Worm (Caenorhabditis elegans) whole organism, young adult: Measurements from ENCODE around the gene ZC477.4.
A peak's percentile ranks its signal among the peaks of the same experiment; 100 is the strongest.

Source experiments
- B0035.1 ChIP-seq: sonication (generic microtip); optimal IDR thresholded peaks from 2 replicates; lab custom pipeline; 2016; ENCODE audit warnings: missing genetic modification characterization, mild to moderate bottlenecking, missing compliant biosample characterization, missing genotype, missing genetic modification reagents
- B0261.1 ChIP-seq: sonication (generic microtip); optimal IDR thresholded peaks from 2 replicates; lab custom pipeline; 2016; ENCODE audit warnings: mild to moderate bottlenecking, missing genetic modification characterization, moderate library complexity, missing compliant biosample characterization
- B0336.3 ChIP-seq: fragments of 200-800 bp; sonication (Bioruptor generic); IDR thresholded peaks from 2 replicates; pipeline ENCODE4 v1.3.6; 2022; ENCODE audit warnings: missing genetic modification characterization, missing compliant biosample characterization
- F22D6.2 ChIP-seq: sonication (generic microtip); optimal IDR thresholded peaks from 2 replicates; lab custom pipeline; 2016; ENCODE audit warnings: mild to moderate bottlenecking, missing genetic modification characterization, missing compliant biosample characterization
- F33H1.4 ChIP-seq: fragments of 200-800 bp; sonication (Bioruptor generic); IDR thresholded peaks from 2 replicates; pipeline ENCODE4 v1.3.6; 2022; ENCODE audit warnings: missing genetic modification reagents, missing genetic modification characterization, missing compliant biosample characterization
- F49E8.2 ChIP-seq: sonication (generic microtip); optimal IDR thresholded peaks from 3 replicates; lab custom pipeline; 2017; ENCODE audit warnings: missing genetic modification characterization, mild to moderate bottlenecking, missing compliant biosample characterization, antibody characterized with exemption, moderate library complexity; ENCODE audit not compliant: insufficient read depth
- F55B11.4 ChIP-seq: sonication (generic microtip); optimal IDR thresholded peaks from 2 replicates; lab custom pipeline; 2016; ENCODE audit warnings: missing compliant biosample characterization, missing genetic modification characterization, borderline replicate concordance; ENCODE audit not compliant: insufficient read depth
- F57A8.1 ChIP-seq: fragments of 200-800 bp; sonication (Bioruptor generic); optimal IDR thresholded peaks from 2 replicates; lab custom pipeline; 2018; ENCODE audit warnings: mild to moderate bottlenecking, missing genetic modification characterization, moderate library complexity, missing compliant biosample characterization
- T26A5.8 ChIP-seq: sonication (generic microtip); optimal IDR thresholded peaks from 2 replicates; lab custom pipeline; 2016; ENCODE audit warnings: missing genetic modification characterization, missing compliant biosample characterization
- Y56A3A.18 ChIP-seq: fragments of 200-800 bp; sonication (Bioruptor generic); IDR thresholded peaks from 2 replicates; pipeline ENCODE4 v1.3.6; 2022; ENCODE audit warnings: missing genetic modification reagents, missing genetic modification characterization, missing compliant biosample characterization
- ZK185.1 ChIP-seq: sonication (generic microtip); optimal IDR thresholded peaks from 2 replicates; lab custom pipeline; 2016; ENCODE audit warnings: mild to moderate bottlenecking, missing genetic modification characterization, missing compliant biosample characterization; ENCODE audit not compliant: poor library complexity, severe bottlenecking
- atf-7 ChIP-seq: sonication (generic microtip); optimal IDR thresholded peaks from 2 replicates; lab custom pipeline; 2017; ENCODE audit warnings: mild to moderate bottlenecking, missing genetic modification characterization, missing compliant biosample characterization
- athp-1 ChIP-seq: sonication (generic microtip); optimal IDR thresholded peaks from 2 replicates; lab custom pipeline; 2017; ENCODE audit warnings: mild to moderate bottlenecking, missing genetic modification characterization, missing compliant biosample characterization
- attf-3 ChIP-seq: fragments of 200-800 bp; sonication (Bioruptor generic); conservative IDR thresholded peaks from 2 replicates; pipeline ENCODE4 v1.3.6; 2022; ENCODE audit warnings: missing genetic modification reagents, missing genetic modification characterization, missing compliant biosample characterization
- ceh-100 ChIP-seq: fragments of 200-800 bp; sonication (Bioruptor generic); IDR thresholded peaks from 2 replicates; pipeline ENCODE4 v1.3.6; 2022; ENCODE audit warnings: missing genetic modification reagents, missing genetic modification characterization, missing compliant biosample characterization
- ceh-40 ChIP-seq: fragments of 200-800 bp; sonication (Bioruptor generic); IDR thresholded peaks from 2 replicates; pipeline ENCODE4 v1.3.6; 2022; ENCODE audit warnings: missing genetic modification characterization, missing compliant biosample characterization
- ceh-58 ChIP-seq: fragments of 200-800 bp; sonication (Bioruptor generic); IDR thresholded peaks from 2 replicates; pipeline ENCODE4 v1.3.6; 2022; ENCODE audit warnings: missing genetic modification characterization, missing compliant biosample characterization
- dpl-1 ChIP-seq: fragments of 150-350 bp; optimal IDR thresholded peaks from 2 replicates; lab custom pipeline; 2014; ENCODE audit warnings: missing biosample characterization, missing genetic modification reagents, missing genetic modification characterization
- egl-18 ChIP-seq: fragments of 200-800 bp; sonication (Bioruptor generic); IDR thresholded peaks from 2 replicates; pipeline ENCODE4 v1.3.6; 2022; ENCODE audit warnings: missing genetic modification reagents, missing genetic modification characterization, missing compliant biosample characterization
- egrh-3 ChIP-seq: fragments of 200-800 bp; sonication (Bioruptor generic); IDR thresholded peaks from 2 replicates; pipeline ENCODE4 v1.3.6; 2022; ENCODE audit warnings: missing genetic modification reagents, missing genetic modification characterization, missing compliant biosample characterization
- ekl-4 ChIP-seq: fragments of 200-800 bp; sonication (Bioruptor generic); IDR thresholded peaks from 2 replicates; pipeline ENCODE4 v1.3.6; 2022; ENCODE audit warnings: missing genetic modification reagents, missing genetic modification characterization, missing compliant biosample characterization
- fkh-3 ChIP-seq: sonication (generic microtip); optimal IDR thresholded peaks from 2 replicates; lab custom pipeline; 2016; ENCODE audit warnings: mild to moderate bottlenecking, missing genetic modification characterization, missing compliant biosample characterization
- him-1 ChIP-seq: sonication (generic microtip); optimal IDR thresholded peaks from 2 replicates; lab custom pipeline; 2016; ENCODE audit warnings: missing genotype, missing genetic modification reagents, missing genetic modification characterization, missing compliant biosample characterization
- hmg-1.2 ChIP-seq: fragments of 200-800 bp; sonication (Bioruptor generic); IDR thresholded peaks from 2 replicates; pipeline ENCODE4 v1.3.6; 2022; ENCODE audit warnings: missing genetic modification reagents, missing genetic modification characterization, missing compliant biosample characterization
- let-607 ChIP-seq, 2 experiments: fragments of 200-800 bp in 1 of 2; sonication (Bioruptor generic) in 1 of 2; sonication (generic microtip) in 1 of 2; optimal IDR thresholded peaks; 2 replicates each; lab custom pipeline; 2016 to 2018; ENCODE audit warnings: mild to moderate bottlenecking in 2 of 2, missing compliant biosample characterization in 2 of 2, missing genetic modification characterization in 2 of 2, moderate library complexity in 2 of 2, missing genotype in 1 of 2
- lsy-27 ChIP-seq: sonication (generic microtip); optimal IDR thresholded peaks from 2 replicates; lab custom pipeline; 2017; ENCODE audit warnings: missing genetic modification characterization, mild to moderate bottlenecking, missing compliant biosample characterization, antibody characterized with exemption, missing genotype, borderline replicate concordance; ENCODE audit not compliant: insufficient read depth
- madf-10 ChIP-seq: sonication (generic microtip); optimal IDR thresholded peaks from 2 replicates; lab custom pipeline; 2016; ENCODE audit warnings: mild to moderate bottlenecking, missing genetic modification characterization, missing compliant biosample characterization
- madf-3 ChIP-seq: fragments of 200-800 bp; sonication (Bioruptor generic); IDR thresholded peaks from 2 replicates; pipeline ENCODE4 v1.3.6; 2022; ENCODE audit warnings: missing genetic modification reagents, missing genetic modification characterization, missing compliant biosample characterization
- madf-6 ChIP-seq: fragments of 200-800 bp; sonication (Bioruptor generic); IDR thresholded peaks from 2 replicates; pipeline ENCODE4 v1.3.6; 2022; ENCODE audit warnings: missing genetic modification reagents, missing genetic modification characterization, missing compliant biosample characterization
- mcd-1 ChIP-seq: fragments of 200-800 bp; sonication (Bioruptor generic); IDR thresholded peaks from 2 replicates; pipeline ENCODE4 v1.3.6; 2022; ENCODE audit warnings: missing genetic modification reagents, missing genetic modification characterization, missing compliant biosample characterization
- mes-4 ChIP-seq: sonication (generic microtip); optimal IDR thresholded peaks from 2 replicates; lab custom pipeline; 2016; ENCODE audit warnings: missing genotype, missing genetic modification characterization, missing compliant biosample characterization
- nfya-1 ChIP-seq: sonication (generic microtip); optimal IDR thresholded peaks from 2 replicates; lab custom pipeline; 2017; ENCODE audit warnings: antibody characterized with exemption, missing compliant biosample characterization, missing genetic modification characterization, borderline replicate concordance; ENCODE audit not compliant: insufficient read depth
- nfyb-1 ChIP-seq: fragments of 200-800 bp; sonication (Bioruptor generic); IDR thresholded peaks from 2 replicates; pipeline ENCODE4 v1.3.6; 2022; ENCODE audit warnings: missing genetic modification reagents, missing genetic modification characterization, missing compliant biosample characterization
- nhr-179 ChIP-seq: sonication (generic microtip); optimal IDR thresholded peaks from 2 replicates; lab custom pipeline; 2016; ENCODE audit warnings: mild to moderate bottlenecking, missing genetic modification characterization, missing compliant biosample characterization
- nhr-90 ChIP-seq: sonication (generic microtip); optimal IDR thresholded peaks from 2 replicates; lab custom pipeline; 2016; ENCODE audit warnings: missing genotype, mild to moderate bottlenecking, missing genetic modification characterization, missing compliant biosample characterization
- pbrm-1 ChIP-seq: fragments of 200-800 bp; sonication (Bioruptor generic); IDR thresholded peaks from 2 replicates; pipeline ENCODE4 v1.3.6; 2022; ENCODE audit warnings: missing genetic modification reagents, missing genetic modification characterization, missing compliant biosample characterization
- sea-2 ChIP-seq: fragments of 200-800 bp; sonication (Bioruptor generic); IDR thresholded peaks from 2 replicates; pipeline ENCODE4 v1.3.6; 2022; ENCODE audit warnings: missing genetic modification characterization, missing compliant biosample characterization
- snpc-1.1 ChIP-seq: sonication (generic microtip); optimal IDR thresholded peaks from 2 replicates; lab custom pipeline; 2017; ENCODE audit warnings: missing genetic modification characterization, mild to moderate bottlenecking, missing compliant biosample characterization, antibody characterized with exemption, moderate library complexity, missing genotype, missing genetic modification reagents; ENCODE audit not compliant: insufficient read depth
- snpc-1.3 ChIP-seq: sonication (generic microtip); optimal IDR thresholded peaks from 2 replicates; lab custom pipeline; 2017; ENCODE audit warnings: missing genetic modification characterization, mild to moderate bottlenecking, missing compliant biosample characterization, antibody characterized with exemption, moderate library complexity, missing genotype, missing genetic modification reagents; ENCODE audit not compliant: insufficient read depth
- snpc-4 ChIP-seq, 5 experiments: fragments of 150-350 bp in 1 of 5; sonication (generic microtip) in 4 of 5; optimal IDR thresholded peaks; 2 replicates each; lab custom pipeline; 2014 to 2018; ENCODE audit warnings: missing genetic modification characterization in 5 of 5, missing biosample characterization in 3 of 5, antibody characterized with exemption in 2 of 5, mild to moderate bottlenecking in 2 of 5, missing compliant biosample characterization in 2 of 5, missing genotype in 2 of 5, moderate library complexity in 2 of 5, missing genetic modification reagents in 1 of 5
- tbp1 ChIP-seq: fragments of 200-800 bp; sonication (Bioruptor generic); optimal IDR thresholded peaks from 2 replicates; lab custom pipeline; 2018; ENCODE audit warnings: mild to moderate bottlenecking, missing genetic modification characterization, missing compliant biosample characterization
- tlf-1 ChIP-seq: fragments of 200-800 bp; sonication (Bioruptor generic); optimal IDR thresholded peaks from 2 replicates; lab custom pipeline; 2018; ENCODE audit warnings: mild to moderate bottlenecking, missing genetic modification characterization, missing compliant biosample characterization
- unc-62 ChIP-seq: fragments of 150-350 bp; optimal IDR thresholded peaks from 2 replicates; lab custom pipeline; 2014; ENCODE audit warnings: missing biosample characterization, missing genetic modification reagents, missing genetic modification characterization
- zim-3 ChIP-seq: sonication (generic microtip); optimal IDR thresholded peaks from 2 replicates; lab custom pipeline; 2017; ENCODE audit warnings: mild to moderate bottlenecking, missing genetic modification characterization, moderate library complexity, missing compliant biosample characterization
- ztf-22 ChIP-seq: fragments of 200-800 bp; sonication (Bioruptor generic); optimal IDR thresholded peaks from 2 replicates; lab custom pipeline; 2018; ENCODE audit warnings: mild to moderate bottlenecking, missing genetic modification characterization, moderate library complexity, missing compliant biosample characterization
- ztf-25 ChIP-seq: fragments of 200-800 bp; sonication (Bioruptor generic); IDR thresholded peaks from 2 replicates; pipeline ENCODE4 v1.3.6; 2022; ENCODE audit warnings: missing genetic modification reagents, missing genetic modification characterization, missing compliant biosample characterization
- ztf-6 ChIP-seq: fragments of 200-800 bp; sonication (Bioruptor generic); IDR thresholded peaks from 2 replicates; pipeline ENCODE4 v1.3.6; 2022; ENCODE audit warnings: missing genetic modification reagents, missing genetic modification characterization, missing compliant biosample characterization

The ZC477.4 gene

DNA sequence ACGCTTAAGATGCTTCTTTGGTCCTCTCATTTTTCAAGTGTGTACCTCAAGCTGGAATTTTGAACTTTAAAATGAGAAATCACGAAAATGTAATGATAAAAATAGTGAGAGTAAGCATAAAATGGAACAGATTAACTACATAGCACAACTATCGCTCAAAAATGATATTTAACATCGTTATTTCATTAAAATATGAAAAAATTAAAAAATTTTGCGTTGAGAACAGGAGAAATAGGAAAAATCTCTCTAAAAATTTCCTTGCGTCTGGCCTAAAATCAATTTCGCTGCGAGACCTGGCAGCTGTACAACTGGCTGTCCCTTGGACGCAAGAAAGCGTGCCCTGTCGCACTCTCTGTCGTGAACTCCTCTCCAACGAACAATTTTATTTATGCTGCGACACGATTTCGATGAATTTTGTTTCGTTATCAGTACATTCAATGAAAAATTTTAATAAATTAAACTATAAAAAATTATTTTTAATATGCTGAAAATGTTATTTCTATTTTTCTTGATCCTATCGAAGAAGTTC, 13.9 kb downstream of the ZC477.4 start, which contains the start of gene rps-4 (continued):
- TF ChIP-seq unc-62 (GFP tag; lab: Kevin White, UChicago): no peak
- TF ChIP-seq T26A5.8 (tag; lab: Kevin White, UChicago): no peak
- peak; percentile 37 for TF ChIP-seq snpc-4 (GFP tag; optimal IDR thresholded peaks at IDR 0.05; lab: Kevin White, UChicago)
- TF ChIP-seq snpc-4 (tag; optimal IDR thresholded peaks at IDR 0.05; lab: Kevin White, UChicago): peak; percentile 60 to 88 (median 76)
- no peak for TF ChIP-seq mes-4 (tag; lab: Kevin White, UChicago)
- peak; percentile 61 for TF ChIP-seq hmg-1.2 (GFP tag; lab: Robert Waterston, UW)
- TF ChIP-seq B0261.1 (tag; lab: Kevin White, UChicago): no peak
- TF ChIP-seq snpc-1.3 (tag; lab: Kevin White, UChicago): peak; percentile 81
- peak; percentile 43 for TF ChIP-seq him-1 (tag; lab: Kevin White, UChicago)
- peak; percentile 24; the same call in 1 of the 2 replicates for TF ChIP-seq ekl-4
- TF ChIP-seq F33H1.4 (GFP tag; lab: Robert Waterston, UW): peak; percentile 94
- peak; percentile 98 for TF ChIP-seq mcd-1
- TF ChIP-seq zim-3 (tag; lab: Kevin White, UChicago): no peak
- TF ChIP-seq tlf-1: peak; percentile 73
- TF ChIP-seq dpl-1: peak; percentile 47
- TF ChIP-seq lsy-27 (tag; lab: Kevin White, UChicago): no peak
- TF ChIP-seq nhr-179 (tag; lab: Kevin White, UChicago): no peak
- no peak for TF ChIP-seq F55B11.4 (tag; lab: Kevin White, UChicago)
- TF ChIP-seq Y56A3A.18 (GFP tag; lab: Robert Waterston, UW): no peak
- peak; percentile 75 for TF ChIP-seq madf-6 (GFP tag; lab: Robert Waterston, UW)
- TF ChIP-seq B0035.1: no peak
- TF ChIP-seq B0336.3 (GFP tag; lab: Robert Waterston, UW): no peak; the same call in 1 of the 2 replicates
- no peak for TF ChIP-seq ceh-58 (GFP tag; lab: Robert Waterston, UW)
- TF ChIP-seq ZK185.1 (tag; lab: Kevin White, UChicago): peak; percentile 77
- no peak for TF ChIP-seq ceh-100
- TF ChIP-seq nhr-90 (tag; lab: Kevin White, UChicago): no peak
- TF ChIP-seq athp-1: peak; percentile 42
- TF ChIP-seq egrh-3: no peak
- peak; percentile 68 for TF ChIP-seq attf-3 (GFP tag; lab: Robert Waterston, UW)
- no peak for TF ChIP-seq ztf-22
- TF ChIP-seq tbp1 (GFP tag; lab: Kevin White, UChicago): peak; percentile 66
- no peak for TF ChIP-seq nfya-1 (tag; lab: Kevin White, UChicago)
- TF ChIP-seq madf-10: peak; percentile 58
- TF ChIP-seq let-607 (tag; optimal IDR thresholded peaks at IDR 0.05; lab: Kevin White, UChicago): peak; percentile 52 to 90
- TF ChIP-seq sea-2 (GFP tag; lab: Robert Waterston, UW): no peak
- TF ChIP-seq madf-3: peak; percentile 37; the same call in 1 of the 2 replicates
- TF ChIP-seq pbrm-1 (GFP tag; lab: Robert Waterston, UW): peak; percentile 79
- no peak for TF ChIP-seq egl-18 (GFP tag; lab: Robert Waterston, UW)
- TF ChIP-seq ztf-25 (GFP tag; lab: Robert Waterston, UW): no peak
- peak; percentile 14 for TF ChIP-seq snpc-1.1
- TF ChIP-seq fkh-3: no peak
- no peak for TF ChIP-seq ztf-6 (GFP tag; lab: Robert Waterston, UW)
- no peak for TF ChIP-seq F22D6.2
- TF ChIP-seq F49E8.2: peak; percentile 74
- TF ChIP-seq ceh-40 (GFP tag; lab: Robert Waterston, UW): no peak
- peak; percentile 82 for TF ChIP-seq nfyb-1 (GFP tag; lab: Robert Waterston, UW)
- no peak for TF ChIP-seq F57A8.1 (GFP tag; lab: Kevin White, UChicago)
- TF ChIP-seq atf-7 (tag; lab: Kevin White, UChicago): no peak
